Worm (Caenorhabditis elegans): ENCODE data around the gene C18B2.4.

The C18B2.4 gene

ce11 chrX:3573482-3573881 is 32.1 kb downstream of the C18B2.4 start, which contains the start of gene T27A10.5:
Gene T27A10.5, minus strand, starts transcription at chrX:3573582.
- TF ChIP-seq lsy-2 (tag; optimal IDR thresholded peaks at IDR 0.05) (no peak), nhr-28 (tag; optimal IDR thresholded peaks at IDR 0.05) (no peak), nhr-2 (tag; optimal IDR thresholded peaks at IDR 0.05) (no peak), nhr-76 (tag; optimal IDR thresholded peaks at IDR 0.05) (no peak), mep-1 (tag; optimal IDR thresholded peaks at IDR 0.05) (no peak), nhr-12 (tag; optimal IDR thresholded peaks at IDR 0.05) (no peak), ceh-83 (GFP tag; optimal IDR thresholded peaks at IDR 0.05) (no peak), mls-2 (tag; optimal IDR thresholded peaks at IDR 0.05) (no peak), sem-2 (GFP tag; optimal IDR thresholded peaks at IDR 0.05) (no peak), elt-1 (tag; optimal IDR thresholded peaks at IDR 0.05; ENCODE audit: borderline replicate concordance, insufficient read depth) (no peak), bed-3 (GFP tag; optimal IDR thresholded peaks at IDR 0.05) (no peak), M03D4.4 (tag; optimal IDR thresholded peaks at IDR 0.05) (no peak), drap-1 (GFP tag; optimal IDR thresholded peaks at IDR 0.05) (no peak), ham-2 (GFP tag; optimal IDR thresholded peaks at IDR 0.05) (no peak), blmp-1 (tag; optimal IDR thresholded peaks at IDR 0.05) (no peak), lin-32 (GFP tag; optimal IDR thresholded peaks at IDR 0.05) (no peak), ceh-39 (tag; optimal IDR thresholded peaks at IDR 0.05) (no peak), ces-1 (GFP tag; optimal IDR thresholded peaks at IDR 0.05) (no peak), lin-13 (tag; optimal IDR thresholded peaks at IDR 0.05) (no peak)

- TF ChIP-seq unc-120 (tag; optimal IDR thresholded peaks at IDR 0.05; ENCODE audit: poor library complexity, severe bottlenecking): no peak
Observed at ce11 chrX:3572490-3572889, 33.1 kb downstream of the C18B2.4 start, which contains the start of gene vit-3. Gene vit-3, minus strand, starts transcription at chrX:3572549.

- no peak for TF ChIP-seq zip-8 (tag; optimal IDR thresholded peaks at IDR 0.05)
- no peak for TF ChIP-seq snpc-4 (tag; optimal IDR thresholded peaks at IDR 0.05)
- no peak for TF ChIP-seq flh-1 (GFP tag; optimal IDR thresholded peaks at IDR 0.05)
- no peak for TF ChIP-seq lsy-2 (tag; optimal IDR thresholded peaks at IDR 0.05)
- TF ChIP-seq mab-5 (tag; optimal IDR thresholded peaks at IDR 0.05): no peak
- TF ChIP-seq ceh-83 (GFP tag; optimal IDR thresholded peaks at IDR 0.05): no peak
- TF ChIP-seq sptf-1 (tag; optimal IDR thresholded peaks at IDR 0.05): no peak
- TF ChIP-seq drap-1 (GFP tag; optimal IDR thresholded peaks at IDR 0.05): no peak
- no peak for TF ChIP-seq ceh-43 (GFP tag; optimal IDR thresholded peaks at IDR 0.05)
- TF ChIP-seq ceh-39 (tag; optimal IDR thresholded peaks at IDR 0.05): no peak
- no peak for TF ChIP-seq nhr-28 (tag; optimal IDR thresholded peaks at IDR 0.05)
- no peak for TF ChIP-seq nhr-2 (tag; optimal IDR thresholded peaks at IDR 0.05)
- no peak for TF ChIP-seq unc-120 (tag; optimal IDR thresholded peaks at IDR 0.05; ENCODE audit: poor library complexity, severe bottlenecking)
Observed at ce11 chrX:3566856-3567255, 38.7 kb downstream of the C18B2.4 start.

- TF ChIP-seq sem-2 (GFP tag; optimal IDR thresholded peaks at IDR 0.05) (no peak), M03D4.4 (tag; optimal IDR thresholded peaks at IDR 0.05) (no peak), ceh-83 (GFP tag; optimal IDR thresholded peaks at IDR 0.05) (no peak), ceh-43 (GFP tag; optimal IDR thresholded peaks at IDR 0.05) (no peak), mep-1 (tag; optimal IDR thresholded peaks at IDR 0.05) (no peak), nhr-2 (tag; optimal IDR thresholded peaks at IDR 0.05) (no peak), lin-32 (GFP tag; optimal IDR thresholded peaks at IDR 0.05) (no peak), nhr-76 (tag; optimal IDR thresholded peaks at IDR 0.05) (no peak), unc-62 (GFP tag; optimal IDR thresholded peaks at IDR 0.05) (no peak), zip-8 (tag; optimal IDR thresholded peaks at IDR 0.05) (no peak), mls-2 (tag; optimal IDR thresholded peaks at IDR 0.05) (no peak), cnd-1 (tag; optimal IDR thresholded peaks at IDR 0.05) (no peak), nhr-237 (tag; optimal IDR thresholded peaks at IDR 0.05) (no peak), mab-5 (tag; optimal IDR thresholded peaks at IDR 0.05) (no peak), pha-4 (tag; optimal IDR thresholded peaks at IDR 0.05) (no peak), lin-13 (tag; optimal IDR thresholded peaks at IDR 0.05) (no peak)
Observed at ce11 chrX:3563903-3564302, 41.6 kb downstream of the C18B2.4 start, which contains the start of gene vit-4. Gene vit-4, minus strand, starts transcription at chrX:3563965.

- TF ChIP-seq elt-1 (tag; optimal IDR thresholded peaks at IDR 0.05; ENCODE audit: borderline replicate concordance, insufficient read depth) (no peak), pha-4 (tag; optimal IDR thresholded peaks at IDR 0.05) (no peak), lsy-2 (tag; optimal IDR thresholded peaks at IDR 0.05) (no peak), sem-2 (GFP tag; optimal IDR thresholded peaks at IDR 0.05) (no peak)
Observed at ce11 chrX:3555930-3556329, 49.6 kb downstream of the C18B2.4 start.

Measured in whole organism, mixed stage, embryonic.